Fruit fly (Drosophila melanogaster): ENCODE results near the gene CG11714.

CG11714 gene

dm6 chr3L:11491222-11491873 is 31.2 kb downstream of the CG11714 start (continued):
- TF ChIP-seq Hmr (GFP tag; optimal IDR thresholded peaks at IDR 0.05), result peak; percentile 64
- TF ChIP-seq CG10274 (GFP tag; optimal IDR thresholded peaks at IDR 0.05), result peak; percentile 30
- TF ChIP-seq crc (GFP tag; optimal IDR thresholded peaks at IDR 0.05), result no peak
- peak; percentile 33 for TF ChIP-seq nerfin-1 (tag; optimal IDR thresholded peaks at IDR 0.05)
- TF ChIP-seq pan (optimal IDR thresholded peaks at IDR 0.05), result no peak
- TF ChIP-seq pan (GFP tag; optimal IDR thresholded peaks at IDR 0.05 in 1 of 2, IDR thresholded peaks at IDR 0.05 in 1 of 2), result peak in 1 of 2 experiments; percentile 83
- peak; percentile 57; the same call in 3 of the 4 replicates for TF ChIP-seq Gug (GFP tag; IDR thresholded peaks at IDR 0.05)
- peak; percentile 33; the same call in 1 of the 3 replicates for TF ChIP-seq HLH4C (GFP tag; IDR thresholded peaks at IDR 0.05; ENCODE audit: partially characterized antibody)
- peak; percentile 75 for TF ChIP-seq Meics (GFP tag; optimal IDR thresholded peaks at IDR 0.05)
- TF ChIP-seq jing (GFP tag; optimal IDR thresholded peaks at IDR 0.05), result peak; percentile 28
- no peak for TF ChIP-seq knrl (GFP tag; IDR thresholded peaks at IDR 0.05; ENCODE audit: partially characterized antibody)
- TF ChIP-seq p53 (GFP tag; optimal IDR thresholded peaks at IDR 0.05), result no peak
- TF ChIP-seq Dip3 (GFP tag; optimal IDR thresholded peaks at IDR 0.05), result peak; percentile 60
- no peak for TF ChIP-seq NC2β (GFP tag; optimal IDR thresholded peaks at IDR 0.05)
- no peak for TF ChIP-seq trh (GFP tag; optimal IDR thresholded peaks at IDR 0.05)
- TF ChIP-seq CG10979 (tag; optimal IDR thresholded peaks at IDR 0.05), result peak; percentile 49
- peak; percentile 9 for TF ChIP-seq CG12299 (tag; optimal IDR thresholded peaks at IDR 0.05)
- no peak; the same call in 1 of the 2 replicates for TF ChIP-seq Bgb (GFP tag; IDR thresholded peaks at IDR 0.05; ENCODE audit: partially characterized antibody)
- TF ChIP-seq ind (GFP tag; optimal IDR thresholded peaks at IDR 0.05), result peak; percentile 67
- peak; percentile 47 for TF ChIP-seq CG13296 (GFP tag; optimal IDR thresholded peaks at IDR 0.05)
- TF ChIP-seq Ssrp (tag; optimal IDR thresholded peaks at IDR 0.05), result peak; percentile 53
- TF ChIP-seq aop (GFP tag; IDR thresholded peaks at IDR 0.05), result peak; percentile 30; the same call in 1 of the 2 replicates
- peak; percentile 8 for TF ChIP-seq CG18011 (GFP tag; optimal IDR thresholded peaks at IDR 0.05)
- peak; percentile 81 for TF ChIP-seq lbe (GFP tag; optimal IDR thresholded peaks at IDR 0.05)
- peak; percentile 37; the same call in 1 of the 2 replicates for TF ChIP-seq CG31224 (GFP tag; IDR thresholded peaks at IDR 0.05)
- TF ChIP-seq ara (GFP tag; IDR thresholded peaks at IDR 0.05), result peak; percentile 43
- no peak for TF ChIP-seq pita (GFP tag; optimal IDR thresholded peaks at IDR 0.05)
- TF ChIP-seq CG6689 (GFP tag; IDR thresholded peaks at IDR 0.05), result peak; percentile 56; the same call in 1 of the 2 replicates
- TF ChIP-seq HmgZ (tag; optimal IDR thresholded peaks at IDR 0.05), result peak; percentile 60
- TF ChIP-seq kah (GFP tag; optimal IDR thresholded peaks at IDR 0.05), result no peak
- peak; percentile 68 for TF ChIP-seq CG17328 (GFP tag; IDR thresholded peaks at IDR 0.05)
- TF ChIP-seq fu2 (GFP tag; optimal IDR thresholded peaks at IDR 0.05), result no peak
- TF ChIP-seq br (optimal IDR thresholded peaks at IDR 0.05), result no peak
- no peak for TF ChIP-seq CG17186 (GFP tag; optimal IDR thresholded peaks at IDR 0.05)
- peak; percentile 47 for TF ChIP-seq Usf (GFP tag; optimal IDR thresholded peaks at IDR 0.05)
- TF ChIP-seq CG1832 (GFP tag; optimal IDR thresholded peaks at IDR 0.05), result peak; percentile 21
- TF ChIP-seq Lpt (GFP tag; optimal IDR thresholded peaks at IDR 0.05), result no peak
- TF ChIP-seq D19A (tag; optimal IDR thresholded peaks at IDR 0.05), result peak; percentile 15
- no peak for TF ChIP-seq CG30431 (GFP tag; optimal IDR thresholded peaks at IDR 0.05)
- peak; percentile 68; the same call in 2 of the 3 replicates for TF ChIP-seq H15 (GFP tag; IDR thresholded peaks at IDR 0.05)
- peak; percentile 72 for TF ChIP-seq cwo (GFP tag; optimal IDR thresholded peaks at IDR 0.05)
- TF ChIP-seq Trl (optimal IDR thresholded peaks at IDR 0.05), result no peak
- TF ChIP-seq Trl (GFP tag; optimal IDR thresholded peaks at IDR 0.05), result no peak
- TF ChIP-seq BEAF-32 (GFP tag; optimal IDR thresholded peaks at IDR 0.05), result no peak
- TF ChIP-seq cg (GFP tag; optimal IDR thresholded peaks at IDR 0.05), result no peak
- peak; percentile 81 for TF ChIP-seq CG32532 (GFP tag; IDR thresholded peaks at IDR 0.05)
- no peak for TF ChIP-seq Sin3A (optimal IDR thresholded peaks at IDR 0.05)
- TF ChIP-seq sc (optimal IDR thresholded peaks at IDR 0.05), result no peak
- no peak for TF ChIP-seq sc (GFP tag; optimal IDR thresholded peaks at IDR 0.05)
- peak; percentile 62 for TF ChIP-seq Fer1 (GFP tag; optimal IDR thresholded peaks at IDR 0.05)
- TF ChIP-seq Camta (GFP tag; optimal IDR thresholded peaks at IDR 0.05), result peak; percentile 25
